Fruit fly (Drosophila melanogaster): ENCODE measurements around the gene Exo84.
A peak's percentile ranks its signal among the peaks of the same experiment; 100 is the strongest.

Exo84 gene

DNA sequence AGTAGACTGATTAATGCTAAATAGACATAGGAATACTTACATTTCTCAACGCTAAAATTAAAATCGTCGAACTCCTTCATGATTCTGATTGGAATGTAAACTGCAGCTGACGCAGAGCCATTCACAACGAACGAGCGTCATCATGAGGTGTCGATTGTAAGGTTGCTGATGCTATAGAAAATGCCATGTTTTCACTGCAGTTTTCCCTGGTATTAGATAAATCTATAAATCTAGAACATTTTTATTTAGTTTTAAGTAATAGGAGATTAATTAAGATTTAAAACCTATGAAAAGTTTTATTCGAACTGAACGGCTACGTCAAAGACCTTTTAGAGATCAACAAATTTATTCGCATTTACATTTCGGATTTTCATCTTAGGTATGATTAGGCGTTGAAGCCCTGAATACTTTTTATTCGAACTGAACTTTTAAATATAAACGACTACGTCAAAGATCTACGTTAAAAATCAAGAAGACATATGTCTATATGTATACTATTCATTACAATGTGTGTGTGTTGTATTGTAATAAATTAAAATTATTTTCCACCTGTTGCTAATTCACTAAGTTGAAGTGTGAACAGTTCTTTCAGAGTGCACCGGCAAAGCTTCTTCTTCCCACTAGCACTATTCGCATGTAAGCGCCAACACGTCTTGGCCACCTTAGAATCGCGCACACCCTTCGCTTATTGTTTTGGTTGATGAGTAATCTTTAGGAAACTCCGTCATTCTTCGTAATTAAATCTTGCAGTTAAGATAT, at the start of gene Exo84, which contains the start of gene Vps2 (continued):
- TF ChIP-seq CG8281 (tag; optimal IDR thresholded peaks at IDR 0.05) (no peak), chif (GFP tag; optimal IDR thresholded peaks at IDR 0.05) (peak; percentile 9), dmrt11E (tag; optimal IDR thresholded peaks at IDR 0.05) (peak; percentile 43), CG2129 (GFP tag; IDR thresholded peaks at IDR 0.05; ENCODE audit: partially characterized antibody) (no peak), CG12659 (GFP tag; optimal IDR thresholded peaks at IDR 0.05) (peak; percentile 55), CG6654 (GFP tag; optimal IDR thresholded peaks at IDR 0.05) (no peak), ind (GFP tag; optimal IDR thresholded peaks at IDR 0.05) (peak; percentile 57), corto (GFP tag; optimal IDR thresholded peaks at IDR 0.05) (no peak), CG15696 (tag; optimal IDR thresholded peaks at IDR 0.05) (peak; percentile 61), Spps (tag; optimal IDR thresholded peaks at IDR 0.05) (no peak), Tbp (GFP tag; optimal IDR thresholded peaks at IDR 0.05) (no peak), p53 (GFP tag; optimal IDR thresholded peaks at IDR 0.05) (no peak), Rx (GFP tag; IDR thresholded peaks at IDR 0.05) (no peak), CG10431 (GFP tag; optimal IDR thresholded peaks at IDR 0.05) (peak; percentile 11), CG18619 (GFP tag; optimal IDR thresholded peaks at IDR 0.05) (peak; percentile 39), CG9817 (tag; optimal IDR thresholded peaks at IDR 0.05) (peak; percentile 78), exex (tag; optimal IDR thresholded peaks at IDR 0.05) (no peak), CG7928 (GFP tag; optimal IDR thresholded peaks at IDR 0.05) (peak; percentile 45), CG3847 (GFP tag; IDR thresholded peaks at IDR 0.05) (peak; percentile 53; the same call in 1 of the 2 replicates), caup (GFP tag; optimal IDR thresholded peaks at IDR 0.05; ENCODE audit: severe bottlenecking) (no peak), CG7839 (tag; optimal IDR thresholded peaks at IDR 0.05) (no peak), tup (GFP tag; optimal IDR thresholded peaks at IDR 0.05) (no peak), Dad (GFP tag; optimal IDR thresholded peaks at IDR 0.05) (no peak), jing (GFP tag; optimal IDR thresholded peaks at IDR 0.05) (no peak), Mad (GFP tag; optimal IDR thresholded peaks at IDR 0.05) (peak; percentile 29), Six4 (GFP tag; optimal IDR thresholded peaks at IDR 0.05) (no peak), kni (GFP tag; optimal IDR thresholded peaks at IDR 0.05) (no peak), CG1529 (GFP tag; optimal IDR thresholded peaks at IDR 0.05) (no peak), gsb-n (tag; optimal IDR thresholded peaks at IDR 0.05) (no peak), CG4404 (GFP tag; IDR thresholded peaks at IDR 0.05) (no peak; the same call in none of the 2 replicates), CG7357 (GFP tag; IDR thresholded peaks at IDR 0.05) (peak; percentile 93), sima (GFP tag; optimal IDR thresholded peaks at IDR 0.05) (no peak), ara (GFP tag; IDR thresholded peaks at IDR 0.05) (no peak), Sry-δ (GFP tag; optimal IDR thresholded peaks at IDR 0.05) (peak; percentile 3), GATAe (GFP tag; conservative IDR thresholded peaks at IDR 0.05) (no peak), emc (GFP tag; optimal IDR thresholded peaks at IDR 0.05) (no peak), CG18262 (tag; optimal IDR thresholded peaks at IDR 0.05) (peak; percentile 55), Neu2 (GFP tag; optimal IDR thresholded peaks at IDR 0.05; ENCODE audit: borderline replicate concordance) (no peak), CG1024 (GFP tag; IDR thresholded peaks at IDR 0.05) (no peak), slp2 (GFP tag; optimal IDR thresholded peaks at IDR 0.05) (no peak), CG9215 (GFP tag; IDR thresholded peaks at IDR 0.05) (peak; percentile 67), CG32767 (GFP tag; IDR thresholded peaks at IDR 0.05) (no peak), trem (tag; optimal IDR thresholded peaks at IDR 0.05) (peak; percentile 31), CG33557 (GFP tag; optimal IDR thresholded peaks at IDR 0.05) (peak; percentile 20), CG16863 (GFP tag; optimal IDR thresholded peaks at IDR 0.05) (no peak), Dref (GFP tag; IDR thresholded peaks at IDR 0.05) (0 out of 2 replicates have a peak, but pooled peaks have one; percentile 6), unc-4 (GFP tag; IDR thresholded peaks at IDR 0.05; ENCODE audit: partially characterized antibody) (no peak), Abd-B (GFP tag; optimal IDR thresholded peaks at IDR 0.05) (peak; percentile 67), CrebB (tag; optimal IDR thresholded peaks at IDR 0.05) (no peak)

All from whole organism, embryonic.